Worm (Caenorhabditis elegans): ENCODE results near the gene srx-42.

DNA sequence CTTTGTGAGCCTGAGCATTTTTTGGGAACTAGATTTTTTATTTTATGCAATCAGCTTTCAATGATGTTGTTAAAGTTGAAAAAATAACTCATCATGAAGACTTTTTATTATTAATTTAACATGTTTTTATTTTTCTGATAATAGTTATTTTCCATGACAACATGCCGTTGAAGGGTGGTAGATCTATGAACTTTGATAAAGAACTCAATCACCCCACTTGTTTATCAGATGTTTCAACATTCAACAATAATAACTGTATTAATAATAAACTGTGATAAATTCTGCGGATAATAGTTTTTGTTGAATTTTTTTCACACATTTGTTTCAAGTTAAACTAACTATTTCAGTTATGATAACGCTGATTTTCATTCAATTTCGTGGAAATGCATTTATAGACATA is 29.3 kb upstream of the srx-42 start:
- TF ChIP-seq elt-2 (tag; optimal IDR thresholded peaks at IDR 0.05) (no peak), ceh-48 (tag; optimal IDR thresholded peaks at IDR 0.05) (no peak), C08G9.2 (tag; optimal IDR thresholded peaks at IDR 0.05) (no peak), unc-55 (GFP tag; optimal IDR thresholded peaks at IDR 0.05) (no peak), tbx-2 (tag; optimal IDR thresholded peaks at IDR 0.05) (no peak)
